Worm (Caenorhabditis elegans) whole organism, L4 larva: Measurements from ENCODE around the gene skih-2.

Source experiments
- D1046.2 ChIP-seq: fragments of 200-800 bp; sonication (Bioruptor generic); IDR thresholded peaks from 2 replicates; pipeline ENCODE4 v1.3.6; 2022; ENCODE audit warnings: missing genetic modification characterization, missing compliant biosample characterization
- F26F4.8 ChIP-seq: fragments of 200-800 bp; sonication (Bioruptor generic); conservative IDR thresholded peaks from 2 replicates; pipeline ENCODE4 v1.3.6; 2022; ENCODE audit warnings: missing genetic modification characterization, missing compliant biosample characterization
- F37D6.2 ChIP-seq: sonication (generic microtip); optimal IDR thresholded peaks from 2 replicates; lab custom pipeline; 2016; ENCODE audit warnings: mild to moderate bottlenecking, missing genetic modification characterization, missing compliant biosample characterization
- F49E8.2 ChIP-seq: sonication (generic microtip); optimal IDR thresholded peaks from 2 replicates; lab custom pipeline; 2016; ENCODE audit warnings: missing compliant biosample characterization, mild to moderate bottlenecking, missing genetic modification characterization, borderline replicate concordance
- T26A8.4 ChIP-seq: fragments of 200-800 bp; sonication (Bioruptor generic); IDR thresholded peaks from 2 replicates; pipeline ENCODE4 v1.3.6; 2022; ENCODE audit warnings: missing genetic modification characterization, missing compliant biosample characterization
- Y5F2A.4 ChIP-seq: fragments of 200-800 bp; sonication (Bioruptor generic); optimal IDR thresholded peaks from 2 replicates; lab custom pipeline; 2018; ENCODE audit warnings: mild to moderate bottlenecking, missing genetic modification characterization, missing compliant biosample characterization
- Y75B8A.6 ChIP-seq: fragments of 200-800 bp; sonication (Bioruptor generic); IDR thresholded peaks from 2 replicates; pipeline ENCODE4 v1.3.6; 2022; ENCODE audit warnings: missing genetic modification reagents, missing genetic modification characterization, missing compliant biosample characterization
- ZK337.2 ChIP-seq: fragments of 200-800 bp; sonication (Bioruptor generic); IDR thresholded peaks from 2 replicates; pipeline ENCODE4 v1.3.6; 2022; ENCODE audit warnings: missing genetic modification reagents, missing genetic modification characterization, missing compliant biosample characterization
- ZK546.5 ChIP-seq, 2 experiments: sonication (generic microtip); optimal IDR thresholded peaks; 2 replicates each; lab custom pipeline; 2017; ENCODE audit warnings: missing biosample characterization in 2 of 2, missing genetic modification characterization in 2 of 2
- aly-2 ChIP-seq: sonication (generic microtip); optimal IDR thresholded peaks from 2 replicates; lab custom pipeline; 2018; ENCODE audit warnings: missing biosample characterization, missing genetic modification characterization
- ama-1 ChIP-seq: fragments of 150-350 bp; optimal IDR thresholded peaks from 2 replicates; lab custom pipeline; 2014; ENCODE audit warnings: inconsistent platforms, mixed read lengths
- attf-4 ChIP-seq: sonication (generic microtip); optimal IDR thresholded peaks from 3 replicates; lab custom pipeline; 2017; ENCODE audit warnings: missing biosample characterization, missing genetic modification characterization
- ceh-28 ChIP-seq: fragments of 150-350 bp; optimal IDR thresholded peaks from 2 replicates; lab custom pipeline; 2014; ENCODE audit warnings: missing biosample characterization, missing genetic modification reagents, missing genetic modification characterization
- ces-1 ChIP-seq: fragments of 150-350 bp; sonication (generic microtip); optimal IDR thresholded peaks from 4 replicates; lab custom pipeline; 2014; ENCODE audit warnings: missing biosample characterization, missing genetic modification reagents, missing genetic modification characterization
- ctbp-1 ChIP-seq: fragments of 200-800 bp; sonication (Bioruptor generic); IDR thresholded peaks from 2 replicates; pipeline ENCODE4 v1.3.6; 2022; ENCODE audit warnings: missing genetic modification reagents, missing genetic modification characterization, missing compliant biosample characterization
- daf-12 ChIP-seq: fragments of 150-350 bp; optimal IDR thresholded peaks from 2 replicates; lab custom pipeline; 2014; ENCODE audit warnings: missing biosample characterization, missing genetic modification reagents, missing genetic modification characterization
- daf-16 ChIP-seq, 3 experiments: sonication (generic microtip); optimal IDR thresholded peaks; 2 replicates each; lab custom pipeline; 2016 to 2017; ENCODE audit warnings: missing genetic modification characterization in 3 of 3, missing genetic modification reagents in 3 of 3, mild to moderate bottlenecking in 2 of 3, missing compliant biosample characterization in 2 of 3, missing biosample characterization in 1 of 3, moderate library complexity in 1 of 3
- daf-8 ChIP-seq: fragments of 200-800 bp; sonication (Bioruptor generic); IDR thresholded peaks from 2 replicates; pipeline ENCODE4 v1.3.6; 2022; ENCODE audit warnings: missing genetic modification characterization, missing compliant biosample characterization
- duxl-1 ChIP-seq: sonication (generic microtip); optimal IDR thresholded peaks from 2 replicates; lab custom pipeline; 2016; ENCODE audit warnings: mild to moderate bottlenecking, missing genetic modification characterization, moderate library complexity, missing compliant biosample characterization; ENCODE audit not compliant: poor library complexity
- dve-1 ChIP-seq: sonication (generic microtip); optimal IDR thresholded peaks from 2 replicates; lab custom pipeline; 2017; ENCODE audit warnings: antibody characterized with exemption, mild to moderate bottlenecking, missing genetic modification characterization, missing compliant biosample characterization; ENCODE audit not compliant: insufficient read depth
- hif-1 ChIP-seq, 2 experiments: sonication (generic microtip); optimal IDR thresholded peaks; 2 replicates each; lab custom pipeline; 2016 to 2017; ENCODE audit warnings: missing compliant biosample characterization in 2 of 2, missing genetic modification characterization in 2 of 2, missing genetic modification reagents in 2 of 2, missing genotype in 2 of 2, mild to moderate bottlenecking in 1 of 2
- hmg-1.1 ChIP-seq: fragments of 200-800 bp; sonication (Bioruptor generic); IDR thresholded peaks from 2 replicates; pipeline ENCODE4 v1.3.6; 2022; ENCODE audit warnings: missing genetic modification reagents, missing genetic modification characterization, missing compliant biosample characterization
- jun-1 ChIP-seq: fragments of 150-350 bp; optimal IDR thresholded peaks from 2 replicates; lab custom pipeline; 2014; ENCODE audit warnings: missing biosample characterization, missing genetic modification reagents, missing genetic modification characterization
- lin-15B ChIP-seq: fragments of 150-350 bp; sonication (generic microtip); optimal IDR thresholded peaks from 3 replicates; lab custom pipeline; 2014; ENCODE audit warnings: missing biosample characterization, missing genetic modification characterization
- lin-29 ChIP-seq: fragments of 200-800 bp; sonication (Bioruptor generic); IDR thresholded peaks from 2 replicates; pipeline ENCODE4 v1.3.6; 2022; ENCODE audit warnings: missing genetic modification reagents, missing genetic modification characterization, missing compliant biosample characterization
- lsy-2 ChIP-seq, 2 experiments: fragments of 150-350 bp in 1 of 2; sonication (generic microtip) in 1 of 2; optimal IDR thresholded peaks; 2 replicates each; lab custom pipeline; 2014 to 2017; ENCODE audit warnings: missing biosample characterization in 2 of 2, missing genetic modification characterization in 2 of 2
- mdt-29 ChIP-seq: fragments of 200-800 bp; sonication (Bioruptor generic); IDR thresholded peaks from 2 replicates; pipeline ENCODE4 v1.3.6; 2022; ENCODE audit warnings: missing genetic modification reagents, missing genetic modification characterization, missing compliant biosample characterization
- mes-2 ChIP-seq: sonication (generic microtip); optimal IDR thresholded peaks from 2 replicates; lab custom pipeline; 2016; ENCODE audit warnings: missing genotype, mild to moderate bottlenecking, missing genetic modification characterization, missing compliant biosample characterization; ENCODE audit not compliant: poor library complexity, severe bottlenecking
- mxl-2 ChIP-seq: fragments of 200-800 bp; sonication (Bioruptor generic); conservative IDR thresholded peaks from 2 replicates; pipeline ENCODE4 v1.3.6; 2022; ENCODE audit warnings: missing genetic modification reagents, missing genetic modification characterization, missing compliant biosample characterization
- nhr-111 ChIP-seq: fragments of 200-800 bp; sonication (Bioruptor generic); optimal IDR thresholded peaks from 2 replicates; lab custom pipeline; 2018; ENCODE audit warnings: mild to moderate bottlenecking, missing genetic modification characterization, missing compliant biosample characterization
- nhr-237 ChIP-seq: sonication (generic microtip); optimal IDR thresholded peaks from 2 replicates; lab custom pipeline; 2017; ENCODE audit warnings: missing biosample characterization, missing genetic modification characterization
- nhr-25 ChIP-seq: sonication (generic microtip); optimal IDR thresholded peaks from 2 replicates; lab custom pipeline; 2017; ENCODE audit warnings: missing genetic modification characterization, mild to moderate bottlenecking, missing compliant biosample characterization, antibody characterized with exemption, moderate library complexity, borderline replicate concordance; ENCODE audit not compliant: insufficient read depth
- nhr-28 ChIP-seq: fragments of 150-350 bp; optimal IDR thresholded peaks from 2 replicates; lab custom pipeline; 2014; ENCODE audit warnings: missing biosample characterization, missing genetic modification characterization
- nhr-42 ChIP-seq: fragments of 200-800 bp; sonication (Bioruptor generic); IDR thresholded peaks from 2 replicates; pipeline ENCODE4 v1.3.6; 2022; ENCODE audit warnings: missing genetic modification characterization, missing compliant biosample characterization
- nhr-48 ChIP-seq: sonication (generic microtip); optimal IDR thresholded peaks from 2 replicates; lab custom pipeline; 2016; ENCODE audit warnings: mild to moderate bottlenecking, missing genetic modification characterization, missing compliant biosample characterization
- nhr-6 ChIP-seq: fragments of 150-350 bp; optimal IDR thresholded peaks from 2 replicates; lab custom pipeline; 2014; ENCODE audit warnings: missing biosample characterization, missing genetic modification characterization
- nhr-77 ChIP-seq: fragments of 150-350 bp; optimal IDR thresholded peaks from 2 replicates; lab custom pipeline; 2014; ENCODE audit warnings: missing biosample characterization, missing genetic modification characterization
- pha-4 ChIP-seq, 2 experiments: fragments of 150-350 bp in 1 of 2; fragments of 200-800 bp in 1 of 2; sonication (Bioruptor generic) in 1 of 2; IDR thresholded peaks in 1 of 2; optimal IDR thresholded peaks in 1 of 2; 2 replicates each; pipeline versions ENCODE4 v1.3.6 to Lab custom; 2014 to 2022; ENCODE audit warnings: missing genetic modification characterization in 2 of 2, missing genetic modification reagents in 2 of 2, missing biosample characterization in 1 of 2, missing compliant biosample characterization in 1 of 2
- rbr-2 ChIP-seq: sonication (generic microtip); optimal IDR thresholded peaks from 2 replicates; lab custom pipeline; 2016; ENCODE audit warnings: missing genotype, missing genetic modification characterization, missing compliant biosample characterization
- sdz-12 ChIP-seq: fragments of 200-800 bp; sonication (Bioruptor generic); optimal IDR thresholded peaks from 2 replicates; lab custom pipeline; 2018; ENCODE audit warnings: mild to moderate bottlenecking, missing genetic modification characterization, missing compliant biosample characterization
- set-16 ChIP-seq: fragments of 200-800 bp; sonication (Bioruptor generic); IDR thresholded peaks from 2 replicates; pipeline ENCODE4 v1.3.6; 2022; ENCODE audit warnings: missing genetic modification reagents, missing genetic modification characterization, missing compliant biosample characterization
- skn-1 ChIP-seq: fragments of 150-350 bp; optimal IDR thresholded peaks from 2 replicates; lab custom pipeline; 2014; ENCODE audit warnings: missing biosample characterization, missing genetic modification characterization
- snpc-1.2 ChIP-seq: fragments of 200-800 bp; sonication (Bioruptor generic); IDR thresholded peaks from 2 replicates; pipeline ENCODE4 v1.3.6; 2022; ENCODE audit warnings: missing genetic modification reagents, missing genetic modification characterization, missing compliant biosample characterization
- snpc-4 ChIP-seq: fragments of 150-350 bp; optimal IDR thresholded peaks from 2 replicates; lab custom pipeline; 2014; ENCODE audit warnings: missing biosample characterization, missing genetic modification characterization
- spr-1 ChIP-seq: sonication (generic microtip); optimal IDR thresholded peaks from 2 replicates; lab custom pipeline; 2016; ENCODE audit warnings: mild to moderate bottlenecking, missing genetic modification characterization, missing compliant biosample characterization
- tra-1 ChIP-seq: fragments of 200-800 bp; sonication (Bioruptor generic); IDR thresholded peaks from 2 replicates; pipeline ENCODE4 v1.3.6; 2022; ENCODE audit warnings: missing genetic modification reagents, missing genetic modification characterization, missing compliant biosample characterization
- vab-7 ChIP-seq: fragments of 200-800 bp; sonication (Bioruptor generic); IDR thresholded peaks from 2 replicates; pipeline ENCODE4 v1.3.6; 2022; ENCODE audit warnings: missing genetic modification reagents, missing genetic modification characterization, missing compliant biosample characterization
- zip-2 ChIP-seq: fragments of 150-350 bp; optimal IDR thresholded peaks from 2 replicates; lab custom pipeline; 2014; ENCODE audit warnings: missing biosample characterization, missing genetic modification characterization
- ztf-11 ChIP-seq: fragments of 150-350 bp; optimal IDR thresholded peaks from 2 replicates; lab custom pipeline; 2014; ENCODE audit warnings: missing biosample characterization, missing genetic modification characterization
- ztf-7 ChIP-seq: fragments of 150-350 bp; optimal IDR thresholded peaks from 2 replicates; lab custom pipeline; 2014; ENCODE audit warnings: missing biosample characterization, missing genetic modification characterization

Gene skih-2

DNA sequence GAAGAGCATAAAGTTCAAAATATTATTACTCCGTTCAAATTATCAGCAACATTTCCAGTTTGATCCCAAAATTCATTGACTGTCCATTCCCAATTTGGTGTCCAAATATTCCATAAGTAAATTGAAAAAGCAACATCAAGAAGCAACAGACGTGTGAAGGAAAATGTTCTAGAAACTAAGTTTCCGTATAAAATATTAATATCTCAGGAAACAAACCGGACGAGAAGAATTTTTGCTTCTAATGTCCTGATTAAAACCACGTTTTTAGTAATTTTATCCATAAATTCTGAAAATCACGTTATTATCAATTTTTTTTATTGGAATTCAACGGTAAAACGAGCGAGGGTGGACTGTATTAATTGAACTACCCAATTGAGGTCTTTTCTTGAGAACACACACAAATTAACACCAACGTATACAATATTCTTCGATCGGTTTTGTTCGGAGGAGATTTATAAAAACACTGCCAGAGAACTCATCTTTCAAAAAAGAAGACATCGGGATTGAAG, 4.9 kb upstream of the skih-2 start, which contains the start of gene pigq-1 (continued):
- peak; percentile 89 for TF ChIP-seq ama-1 (lab: Kevin White, UChicago)
- TF ChIP-seq ZK337.2 (GFP tag; lab: Robert Waterston, UW) = no peak
- TF ChIP-seq lsy-2 (tag; optimal IDR thresholded peaks at IDR 0.05; lab: Kevin White, UChicago) = peak in 1 of 2 experiments; percentile 71
- no peak for TF ChIP-seq ceh-28 (tag; lab: Kevin White, UChicago)
- no peak for TF ChIP-seq skn-1 (tag; lab: Kevin White, UChicago)
- TF ChIP-seq rbr-2 = no peak
- TF ChIP-seq daf-8 = no peak
- no peak for TF ChIP-seq snpc-4 (tag; lab: Kevin White, UChicago)
- TF ChIP-seq F26F4.8 (GFP tag; lab: Robert Waterston, UW) = 0 out of 2 replicates have a peak, but pooled peaks have one; percentile 18
- TF ChIP-seq mes-2 (tag; lab: Kevin White, UChicago) = peak; percentile 16
- peak; percentile 40 for TF ChIP-seq F49E8.2 (tag; lab: Kevin White, UChicago)
- no peak for TF ChIP-seq F37D6.2 (tag; lab: Kevin White, UChicago)
- TF ChIP-seq pha-4 (GFP tag; IDR thresholded peaks at IDR 0.05; lab: Robert Waterston, UW) = peak; percentile 59; the same call in 1 of the 2 replicates
- no peak for TF ChIP-seq pha-4 (tag; optimal IDR thresholded peaks at IDR 0.05; lab: Kevin White, UChicago)
- no peak for TF ChIP-seq nhr-25 (tag; lab: Kevin White, UChicago)
- TF ChIP-seq nhr-111 (GFP tag; lab: Kevin White, UChicago) = no peak
- TF ChIP-seq set-16 (GFP tag; lab: Robert Waterston, UW) = no peak
- no peak for TF ChIP-seq ctbp-1 (GFP tag; lab: Robert Waterston, UW)
- TF ChIP-seq snpc-1.2 (GFP tag; lab: Robert Waterston, UW) = peak; percentile 65; the same call in 1 of the 2 replicates
- TF ChIP-seq nhr-237 (tag; lab: Kevin White, UChicago) = peak; percentile 16
- TF ChIP-seq hif-1 (tag; optimal IDR thresholded peaks at IDR 0.05; lab: Kevin White, UChicago) = no peak
- no peak for TF ChIP-seq mxl-2 (GFP tag; lab: Robert Waterston, UW)
- TF ChIP-seq nhr-28 (tag; lab: Kevin White, UChicago) = no peak
- peak in 1 of 2 experiments; percentile 40 for TF ChIP-seq daf-16 (GFP tag; optimal IDR thresholded peaks at IDR 0.05; lab: Kevin White, UChicago)
- peak; percentile 49 for TF ChIP-seq daf-16 (tag; optimal IDR thresholded peaks at IDR 0.05; lab: Kevin White, UChicago)
- no peak for TF ChIP-seq lin-29 (GFP tag; lab: Robert Waterston, UW)
- TF ChIP-seq ZK546.5 (tag; optimal IDR thresholded peaks at IDR 0.05; lab: Kevin White, UChicago) = no peak
- no peak for TF ChIP-seq hmg-1.1 (GFP tag; lab: Robert Waterston, UW)
- no peak; the same call in 1 of the 2 replicates for TF ChIP-seq T26A8.4 (GFP tag; lab: Robert Waterston, UW)
- TF ChIP-seq daf-12 = no peak
- peak; percentile 20 for TF ChIP-seq dve-1
- TF ChIP-seq lin-15B (tag; lab: Kevin White, UChicago) = no peak
- TF ChIP-seq ztf-7 (tag; lab: Kevin White, UChicago) = no peak
- peak; percentile 34; the same call in 1 of the 2 replicates for TF ChIP-seq mdt-29 (GFP tag; lab: Robert Waterston, UW)
- peak; percentile 43 for TF ChIP-seq spr-1 (tag; lab: Kevin White, UChicago)
- TF ChIP-seq nhr-42 (GFP tag; lab: Robert Waterston, UW) = no peak
- TF ChIP-seq sdz-12 (GFP tag; lab: Kevin White, UChicago) = no peak
- TF ChIP-seq duxl-1 (tag; lab: Kevin White, UChicago) = no peak
- no peak for TF ChIP-seq aly-2 (tag; lab: Kevin White, UChicago)
- no peak for TF ChIP-seq attf-4 (tag; lab: Kevin White, UChicago)
- no peak for TF ChIP-seq jun-1 (tag; lab: Kevin White, UChicago)
- no peak for TF ChIP-seq Y5F2A.4 (GFP tag; lab: Kevin White, UChicago)
- TF ChIP-seq Y75B8A.6 (GFP tag; lab: Robert Waterston, UW) = no peak
- no peak for TF ChIP-seq nhr-77 (tag; lab: Kevin White, UChicago)
- no peak for TF ChIP-seq ztf-11 (tag; lab: Kevin White, UChicago)
- no peak; the same call in 1 of the 2 replicates for TF ChIP-seq tra-1
- TF ChIP-seq zip-2 (tag; lab: Kevin White, UChicago) = peak; percentile 6
- no peak for TF ChIP-seq ces-1 (GFP tag; lab: Kevin White, UChicago)
- TF ChIP-seq nhr-48 (tag; lab: Kevin White, UChicago) = peak; percentile 40
- TF ChIP-seq vab-7 (GFP tag; lab: Robert Waterston, UW) = no peak
- TF ChIP-seq nhr-6 (tag; lab: Kevin White, UChicago) = no peak
- no peak for TF ChIP-seq D1046.2
